Worm (Caenorhabditis elegans): ENCODE results near the gene ZK1236.9.
A peak's percentile ranks its signal among the peaks of the same experiment; 100 is the strongest.

The ZK1236.9 gene

DNA sequence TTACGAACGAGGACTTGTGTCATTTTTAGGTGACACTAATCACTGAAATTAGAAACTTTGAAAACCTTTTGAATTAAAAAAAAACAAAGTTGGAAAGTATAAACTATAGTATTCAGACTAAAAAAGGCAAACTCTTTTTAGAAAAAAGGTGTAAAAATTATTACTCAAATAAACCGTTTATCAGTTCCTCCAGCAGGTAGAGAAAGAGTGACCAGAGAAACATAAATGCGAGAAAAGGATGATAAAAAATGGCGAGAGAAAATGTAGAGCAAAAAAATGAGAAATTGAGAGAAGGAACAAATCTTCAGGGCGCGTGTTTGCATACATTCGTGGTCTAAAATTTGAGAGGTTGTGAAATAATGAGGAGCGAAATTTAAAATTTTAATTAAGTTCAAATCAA, 33.1 kb downstream of the ZK1236.9 start, which contains the start of gene lap-1:
TSS of gene lap-1 (minus strand) at position 42 of the 400 bp plus-strand sequence.
- no peak for TF ChIP-seq hlh-6 (tag; optimal IDR thresholded peaks at IDR 0.05)
- TF ChIP-seq pat-9 (tag; optimal IDR thresholded peaks at IDR 0.05): no peak
- no peak for TF ChIP-seq pha-4 (tag; optimal IDR thresholded peaks at IDR 0.05)
- no peak for TF ChIP-seq sox-4 (tag; optimal IDR thresholded peaks at IDR 0.05)
- no peak for TF ChIP-seq C08G9.2 (tag; optimal IDR thresholded peaks at IDR 0.05)
- no peak for TF ChIP-seq dve-1 (tag; optimal IDR thresholded peaks at IDR 0.05)
- TF ChIP-seq ceh-48 (tag; optimal IDR thresholded peaks at IDR 0.05): no peak
- no peak for TF ChIP-seq ceh-34 (tag; optimal IDR thresholded peaks at IDR 0.05)
- TF ChIP-seq pros-1 (tag; optimal IDR thresholded peaks at IDR 0.05): no peak
- TF ChIP-seq fax-1 (tag; optimal IDR thresholded peaks at IDR 0.05): no peak
- no peak for TF ChIP-seq ttx-3 (tag; optimal IDR thresholded peaks at IDR 0.05)
- no peak for TF ChIP-seq hlh-30 (tag; optimal IDR thresholded peaks at IDR 0.05; ENCODE audit: insufficient read depth)
- no peak for TF ChIP-seq elt-4 (tag; optimal IDR thresholded peaks at IDR 0.05)
- TF ChIP-seq C38D4.7 (GFP tag; optimal IDR thresholded peaks at IDR 0.05): no peak
- TF ChIP-seq unc-42 (tag; optimal IDR thresholded peaks at IDR 0.05): no peak
- TF ChIP-seq ceh-45 (GFP tag; IDR thresholded peaks at IDR 0.05): no peak
- no peak for TF ChIP-seq ceh-22 (tag; optimal IDR thresholded peaks at IDR 0.05)
- TF ChIP-seq pqm-1 (tag; optimal IDR thresholded peaks at IDR 0.05): no peak
- no peak for TF ChIP-seq ceh-6 (GFP tag; optimal IDR thresholded peaks at IDR 0.05)
- no peak for TF ChIP-seq ets-4 (tag; optimal IDR thresholded peaks at IDR 0.05)

DNA sequence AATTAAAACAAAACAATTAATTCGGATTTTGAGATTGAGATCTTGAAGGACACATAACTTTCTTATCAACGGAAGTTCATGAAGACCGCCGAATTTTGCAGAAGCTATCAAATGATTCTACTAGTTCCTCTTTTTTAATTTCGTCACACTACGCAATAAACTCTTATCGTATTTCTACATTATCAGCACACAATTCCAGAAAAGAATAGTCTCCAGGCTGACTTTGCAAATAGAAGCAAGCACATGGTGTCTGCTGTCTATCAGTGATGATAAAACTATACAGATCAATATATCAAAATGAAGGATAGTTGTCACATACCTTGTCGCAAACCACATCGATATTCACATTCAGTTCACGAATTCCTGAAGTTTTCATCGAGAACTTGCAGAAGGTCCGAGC, 34.5 kb downstream of the ZK1236.9 start:
- TF ChIP-seq tbx-7 (tag; optimal IDR thresholded peaks at IDR 0.05) (no peak), fkh-6 (tag; optimal IDR thresholded peaks at IDR 0.05) (no peak), pag-3 (tag; optimal IDR thresholded peaks at IDR 0.05; ENCODE audit: borderline replicate concordance) (no peak), elt-2 (tag; optimal IDR thresholded peaks at IDR 0.05) (peak; percentile 66), ceh-34 (tag; optimal IDR thresholded peaks at IDR 0.05) (no peak), ceh-22 (tag; optimal IDR thresholded peaks at IDR 0.05) (no peak)

DNA sequence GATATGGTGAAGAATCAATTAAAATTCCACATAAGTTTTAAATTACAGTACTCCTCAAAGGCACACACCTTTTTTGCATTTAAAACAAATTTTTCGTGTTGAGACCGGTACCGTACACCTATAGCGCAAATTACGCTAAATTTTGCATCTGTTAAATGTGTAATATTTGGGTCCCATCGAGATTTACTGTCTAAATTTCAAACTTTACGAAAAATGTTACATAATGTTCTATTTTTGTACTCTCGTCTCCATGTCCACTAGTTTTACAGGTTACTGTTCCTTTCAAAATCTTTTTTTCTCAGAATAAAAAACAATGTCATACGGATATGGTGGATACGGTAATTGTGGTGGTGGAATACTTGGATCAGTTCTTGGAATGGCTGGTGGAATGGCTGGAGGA, 36.6 kb downstream of the ZK1236.9 start, which contains the start of gene ZK353.2:
TSS of gene ZK353.2 (plus strand) at position 301 of the 400 bp plus-strand sequence.
- TF ChIP-seq odd-2 (tag; optimal IDR thresholded peaks at IDR 0.05): no peak
- TF ChIP-seq ceh-24 (tag; optimal IDR thresholded peaks at IDR 0.05): no peak
- TF ChIP-seq ahr-1 (tag; optimal IDR thresholded peaks at IDR 0.05): no peak

DNA sequence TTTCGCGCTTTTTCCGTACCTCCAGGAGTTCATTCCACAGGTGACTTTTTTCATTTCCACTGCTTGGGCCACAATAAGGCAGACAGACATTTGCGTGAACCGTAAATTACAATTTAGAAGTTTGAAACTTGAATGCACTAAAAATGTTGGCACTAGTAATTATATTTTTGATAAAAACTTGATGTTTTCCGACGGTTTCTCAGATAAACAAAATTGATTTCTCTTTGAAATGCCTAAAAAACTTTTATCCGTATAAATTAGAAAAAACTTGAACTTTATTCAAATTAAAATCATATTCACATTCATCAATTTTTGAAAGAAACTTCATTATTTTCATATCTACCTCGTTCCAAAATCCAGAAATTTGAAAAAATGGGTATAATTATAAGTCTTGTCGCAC, 39.3 kb downstream of the ZK1236.9 start, which contains the start of gene ZK353.3:
TSS of gene ZK353.3 (plus strand) at position 301 of the 400 bp plus-strand sequence.
- TF ChIP-seq npax-4 (tag; optimal IDR thresholded peaks at IDR 0.05): no peak
- no peak for TF ChIP-seq C38D4.7 (GFP tag; optimal IDR thresholded peaks at IDR 0.05)

DNA sequence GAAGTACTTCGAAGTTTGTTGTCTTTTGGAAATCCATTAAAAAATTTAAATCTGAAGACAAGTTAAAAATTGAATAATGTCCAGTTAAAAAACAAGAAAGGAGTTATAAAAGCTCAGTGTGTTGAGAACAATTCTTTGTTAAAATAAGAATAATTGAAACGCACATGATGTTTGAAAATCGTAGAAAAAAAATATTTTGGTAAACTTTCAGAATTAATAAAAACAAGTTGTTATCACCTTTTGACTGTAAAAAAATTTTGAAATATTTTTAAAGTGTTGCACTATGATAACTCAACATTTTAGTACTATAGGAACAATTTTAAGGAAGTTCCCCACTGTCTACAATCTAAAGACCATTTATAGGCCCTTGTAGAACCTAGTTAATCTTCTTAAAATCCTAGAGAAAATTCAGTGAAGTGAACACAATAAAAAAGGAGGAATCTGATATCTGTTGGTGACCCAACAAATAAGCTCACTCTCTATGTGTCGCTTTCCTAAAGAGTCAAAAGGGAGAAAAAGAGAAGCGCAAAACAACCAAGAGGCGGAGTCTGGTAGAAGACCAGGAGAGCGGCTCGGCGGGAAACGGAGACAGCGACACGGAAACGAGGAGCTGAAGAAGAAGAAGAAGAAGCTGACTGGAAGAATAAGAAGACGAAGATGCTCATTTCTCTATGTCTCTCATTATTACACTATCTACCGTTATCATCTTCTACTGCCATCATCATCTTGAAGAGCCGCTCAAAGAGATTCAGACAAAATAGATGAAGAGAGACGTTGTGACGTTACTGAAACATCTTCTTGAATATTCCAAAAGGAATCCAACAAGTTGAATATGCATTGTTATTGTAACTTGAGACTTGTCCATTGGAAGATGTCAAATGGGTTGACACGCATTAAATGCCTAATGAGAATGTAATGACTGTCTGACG, 40.3 kb downstream of the ZK1236.9 start, which contains the start of gene ZK353.10:
TSS of gene ZK353.10 (minus strand) at position 51 of the 929 bp plus-strand sequence.
- TF ChIP-seq pax-1 (tag; optimal IDR thresholded peaks at IDR 0.05) (no peak), pha-2 (tag; optimal IDR thresholded peaks at IDR 0.05) (no peak)

DNA sequence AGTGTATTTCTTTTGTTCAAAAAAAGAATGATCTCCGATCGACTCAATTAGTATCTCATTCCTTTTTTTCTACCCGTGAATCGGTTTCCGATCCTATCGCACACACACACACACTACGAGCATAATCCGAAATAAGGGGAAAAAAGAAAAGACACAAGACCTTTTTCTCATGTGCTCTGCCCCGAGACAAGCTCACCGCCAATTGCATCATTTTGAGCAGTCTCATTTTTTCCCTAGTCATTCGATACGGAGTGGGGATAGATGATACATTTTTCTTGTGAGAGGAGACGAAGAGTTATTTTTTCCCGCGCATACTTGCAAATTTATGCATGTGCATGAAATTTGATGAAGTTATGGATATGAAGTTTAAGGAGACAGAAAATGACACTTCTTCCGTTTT, 42.7 kb downstream of the ZK1236.9 start:
- TF ChIP-seq unc-42 (tag; optimal IDR thresholded peaks at IDR 0.05) (peak; percentile 81), ceh-18 (tag; optimal IDR thresholded peaks at IDR 0.05) (no peak), pha-2 (tag; optimal IDR thresholded peaks at IDR 0.05) (no peak), ztf-16 (tag; optimal IDR thresholded peaks at IDR 0.05) (no peak)
